Fruit fly (Drosophila melanogaster): ENCODE data around the gene RpS14b.

Gene RpS14b

DNA sequence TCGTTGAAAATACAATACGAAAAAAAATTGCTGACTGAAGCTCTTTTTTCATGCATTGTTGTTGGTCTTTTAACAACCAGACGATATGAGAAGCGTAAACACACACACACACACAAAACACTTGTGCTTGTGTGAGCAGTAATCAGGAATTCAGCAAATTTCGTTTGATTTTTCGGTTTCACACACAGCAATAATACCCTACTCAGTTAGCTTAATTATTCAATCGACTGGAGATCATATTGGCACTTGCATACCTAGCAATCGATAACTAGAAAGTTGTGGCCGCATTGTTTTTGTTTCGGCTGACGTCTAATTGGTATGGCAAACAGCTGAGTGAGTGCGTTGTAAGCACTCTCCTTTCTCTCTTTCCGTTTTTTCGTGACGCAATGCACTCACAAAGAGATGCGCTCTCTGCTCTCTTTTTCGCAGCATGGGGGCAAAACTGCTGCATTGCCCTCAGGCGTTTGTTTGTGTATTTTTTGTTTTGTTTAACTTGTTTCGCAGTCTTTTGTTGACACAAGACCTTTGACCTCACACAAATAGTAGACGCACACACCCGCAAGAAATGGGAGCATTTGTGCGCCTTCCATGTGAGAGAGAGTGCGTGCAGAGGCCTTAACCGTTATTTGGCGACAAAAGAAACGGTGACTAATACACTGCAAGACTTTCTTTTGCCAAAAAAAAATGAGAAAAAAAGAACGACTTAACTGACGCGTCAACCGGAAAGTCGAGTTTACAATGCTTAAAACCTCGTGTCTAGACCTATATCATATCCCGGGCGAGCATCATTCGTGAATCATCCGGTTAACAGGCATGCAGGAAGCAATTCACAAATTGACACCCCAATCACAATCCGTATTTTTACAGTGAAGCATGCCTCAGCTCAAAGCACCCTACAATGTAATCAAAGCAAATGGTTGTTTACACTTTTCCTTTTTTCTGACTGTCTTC, 10.3 kb downstream of the RpS14b start:
- TF ChIP-seq CG16779 (tag; optimal IDR thresholded peaks at IDR 0.05): peak; percentile 58
- TF ChIP-seq Hr38 (GFP tag; optimal IDR thresholded peaks at IDR 0.05): no peak
- peak; percentile 61 for TF ChIP-seq pdm3 (GFP tag; optimal IDR thresholded peaks at IDR 0.05)
- TF ChIP-seq CG3919 (GFP tag; optimal IDR thresholded peaks at IDR 0.05): peak; percentile 47
- peak; percentile 88 for TF ChIP-seq vri (GFP tag; optimal IDR thresholded peaks at IDR 0.05)
- TF ChIP-seq OdsH (GFP tag; optimal IDR thresholded peaks at IDR 0.05): peak; percentile 55
- peak; percentile 57 for TF ChIP-seq Eip75B (GFP tag; optimal IDR thresholded peaks at IDR 0.05)
- TF ChIP-seq CG8119 (GFP tag; IDR thresholded peaks at IDR 0.05): peak; percentile 47; the same call in 2 of the 3 replicates
- peak; percentile 75 for TF ChIP-seq topi (GFP tag; optimal IDR thresholded peaks at IDR 0.05)
- TF ChIP-seq ss (GFP tag; optimal IDR thresholded peaks at IDR 0.05): peak; percentile 33 to 60
- TF ChIP-seq fd59A (GFP tag; optimal IDR thresholded peaks at IDR 0.05): peak; percentile 33
- peak; percentile 40 for TF ChIP-seq CG1621 (tag; optimal IDR thresholded peaks at IDR 0.05)
- TF ChIP-seq Gug (GFP tag; IDR thresholded peaks at IDR 0.05): peak; percentile 29; the same call in 1 of the 2 replicates
- TF ChIP-seq dac (GFP tag; optimal IDR thresholded peaks at IDR 0.05): peak; percentile 41
- TF ChIP-seq CG6163 (GFP tag; IDR thresholded peaks at IDR 0.05): peak; percentile 76; the same call in 1 of the 3 replicates
- TF ChIP-seq achi (GFP tag; optimal IDR thresholded peaks at IDR 0.05): peak; percentile 65
- peak; percentile 17 to 40 for TF ChIP-seq salr (GFP tag; optimal IDR thresholded peaks at IDR 0.05)
- TF ChIP-seq Lpt (GFP tag; optimal IDR thresholded peaks at IDR 0.05): peak; percentile 48
- peak; percentile 60 for TF ChIP-seq CG15336 (GFP tag; IDR thresholded peaks at IDR 0.05)
- peak; percentile 67 for TF ChIP-seq Ets21C (GFP tag; optimal IDR thresholded peaks at IDR 0.05)
- TF ChIP-seq fkh (GFP tag; optimal IDR thresholded peaks at IDR 0.05): peak; percentile 72
- peak; percentile 61 for TF ChIP-seq CG7368 (GFP tag; optimal IDR thresholded peaks at IDR 0.05)
- TF ChIP-seq Sox15 (GFP tag; optimal IDR thresholded peaks at IDR 0.05): peak; percentile 39
- no peak for TF ChIP-seq CG11294 (GFP tag; IDR thresholded peaks at IDR 0.05)
- TF ChIP-seq CG10631 (GFP tag; optimal IDR thresholded peaks at IDR 0.05): peak; percentile 66
- peak; percentile 69 for TF ChIP-seq eg (GFP tag; IDR thresholded peaks at IDR 0.05)
- peak; percentile 40 for TF ChIP-seq CG8319 (GFP tag; optimal IDR thresholded peaks at IDR 0.05)
- TF ChIP-seq Smox (GFP tag; optimal IDR thresholded peaks at IDR 0.05): peak; percentile 68
- peak; percentile 93 for TF ChIP-seq svp (GFP tag)
- no peak for TF ChIP-seq CG9139 (GFP tag; optimal IDR thresholded peaks at IDR 0.05)
- peak; percentile 54 for TF ChIP-seq CG3032 (tag; optimal IDR thresholded peaks at IDR 0.05)
- peak; percentile 29 for TF ChIP-seq CG11902 (GFP tag; optimal IDR thresholded peaks at IDR 0.05)
- peak; percentile 54 for TF ChIP-seq Eip93F (GFP tag; optimal IDR thresholded peaks at IDR 0.05)
- TF ChIP-seq acj6 (GFP tag; optimal IDR thresholded peaks at IDR 0.05): peak; percentile 56
- TF ChIP-seq CG11762 (GFP tag; optimal IDR thresholded peaks at IDR 0.05; ENCODE audit: insufficient read depth): peak; percentile 45
- peak; percentile 72 for TF ChIP-seq Hr39 (GFP tag; optimal IDR thresholded peaks at IDR 0.05)
- peak; percentile 89 for TF ChIP-seq Eip78C (GFP tag)
- peak; percentile 35 for TF ChIP-seq CG6854 (GFP tag; optimal IDR thresholded peaks at IDR 0.05)
- peak; percentile 77 for TF ChIP-seq lz (GFP tag; optimal IDR thresholded peaks at IDR 0.05)
- peak; percentile 75 for TF ChIP-seq cyc (GFP tag; optimal IDR thresholded peaks at IDR 0.05)
- no peak for TF ChIP-seq fd85E (GFP tag; optimal IDR thresholded peaks at IDR 0.05)
- TF ChIP-seq esn (GFP tag; optimal IDR thresholded peaks at IDR 0.05): peak; percentile 69
- peak; percentile 61 for TF ChIP-seq CG10669 (GFP tag; optimal IDR thresholded peaks at IDR 0.05)
- peak; percentile 54 for TF ChIP-seq CG6808 (GFP tag; optimal IDR thresholded peaks at IDR 0.05)
- TF ChIP-seq CG31627 (GFP tag; optimal IDR thresholded peaks at IDR 0.05): peak; percentile 75
- peak; percentile 34 for TF ChIP-seq spab (GFP tag; optimal IDR thresholded peaks at IDR 0.05)
- peak; percentile 49 for TF ChIP-seq CG34406 (GFP tag; optimal IDR thresholded peaks at IDR 0.05)
- TF ChIP-seq Ets96B (tag; optimal IDR thresholded peaks at IDR 0.05): peak; percentile 43
- peak; percentile 55 for TF ChIP-seq Blimp-1 (GFP tag; optimal IDR thresholded peaks at IDR 0.05)
- peak; percentile 42 for TF ChIP-seq net (GFP tag; optimal IDR thresholded peaks at IDR 0.05)
